Fruit fly (Drosophila melanogaster) whole organism, embryonic: ENCODE measurements around the gene bun.

ENCODE experiments used
- BEAF-32 ChIP-seq: fragments of 200-800 bp; sonication (Bioruptor generic); optimal IDR thresholded peaks from 3 replicates; lab custom pipeline; 2017; ENCODE audit warnings: missing biosample characterization, missing genetic modification characterization, mild to moderate bottlenecking, moderate library complexity, missing genetic modification reagents
- CG10979 ChIP-seq: fragments of 200-800 bp; sonication (Bioruptor generic); optimal IDR thresholded peaks from 2 replicates; lab custom pipeline; 2018; ENCODE audit warnings: missing biosample characterization, mild to moderate bottlenecking, missing genetic modification characterization, moderate library complexity
- CG12769 ChIP-seq: fragments of 200-800 bp; sonication (Bioruptor generic); optimal IDR thresholded peaks from 2 replicates; lab custom pipeline; 2019; ENCODE audit warnings: missing biosample characterization, mild to moderate bottlenecking, missing genetic modification characterization, moderate library complexity
- CG13894 ChIP-seq: fragments of 200-800 bp; sonication (Bioruptor generic); optimal IDR thresholded peaks from 3 replicates; lab custom pipeline; 2018; ENCODE audit warnings: missing biosample characterization, mild to moderate bottlenecking, missing genetic modification characterization, moderate library complexity
- CG15601 ChIP-seq: fragments of 200-800 bp; sonication (Bioruptor generic); optimal IDR thresholded peaks from 3 replicates; lab custom pipeline; 2019; ENCODE audit warnings: missing biosample characterization, mild to moderate bottlenecking, missing genetic modification characterization, moderate library complexity
- CG17359 ChIP-seq: fragments of 200-800 bp; sonication (Bioruptor generic); optimal IDR thresholded peaks from 3 replicates; lab custom pipeline; 2018; ENCODE audit warnings: missing biosample characterization, mild to moderate bottlenecking, missing genetic modification characterization, moderate library complexity
- CG17361 ChIP-seq: fragments of 200-800 bp; sonication (Bioruptor generic); IDR thresholded peaks from 3 replicates; pipeline ENCODE4 v1.3.6; 2022; ENCODE audit warnings: missing biosample characterization, missing genetic modification characterization
- CG17912 ChIP-seq: fragments of 200-800 bp; sonication (Bioruptor generic); optimal IDR thresholded peaks from 2 replicates; lab custom pipeline; 2018; ENCODE audit warnings: missing biosample characterization, mild to moderate bottlenecking, missing genetic modification characterization
- CG18262 ChIP-seq: fragments of 200-800 bp; optimal IDR thresholded peaks from 3 replicates; lab custom pipeline; 2019; ENCODE audit warnings: missing biosample characterization, mild to moderate bottlenecking, missing genetic modification characterization, moderate library complexity
- CG30403 ChIP-seq: fragments of 200-800 bp; sonication (Bioruptor generic); optimal IDR thresholded peaks from 3 replicates; lab custom pipeline; 2016; ENCODE audit warnings: missing biosample characterization, missing genetic modification characterization
- CG34376 ChIP-seq: fragments of 200-800 bp; sonication (Bioruptor generic); optimal IDR thresholded peaks from 2 replicates; lab custom pipeline; 2018; ENCODE audit warnings: missing biosample characterization, mild to moderate bottlenecking, missing genetic modification characterization
- CG4328 ChIP-seq: fragments of 200-800 bp; sonication (Bioruptor generic); optimal IDR thresholded peaks from 3 replicates; lab custom pipeline; 2017; ENCODE audit warnings: missing biosample characterization, missing genetic modification reagents, missing genetic modification characterization
- CG4424 ChIP-seq: fragments of 200-800 bp; sonication (Bioruptor generic); optimal IDR thresholded peaks from 3 replicates; lab custom pipeline; 2016; ENCODE audit warnings: missing biosample characterization, missing genetic modification characterization
- CG6683 ChIP-seq: fragments of 200-800 bp; sonication (Bioruptor generic); optimal IDR thresholded peaks from 2 replicates; lab custom pipeline; 2017; ENCODE audit warnings: missing biosample characterization, mild to moderate bottlenecking, missing genetic modification characterization, missing genetic modification reagents
- CG7839 ChIP-seq: fragments of 200-800 bp; sonication (Bioruptor generic); optimal IDR thresholded peaks from 3 replicates; lab custom pipeline; 2018; ENCODE audit warnings: missing biosample characterization, mild to moderate bottlenecking, missing genetic modification characterization, moderate library complexity
- D ChIP-seq, 2 experiments: fragments of 200-800 bp in 1 of 2; fragments of >200 bp in 1 of 2; sonication (Bioruptor generic) in 1 of 2; optimal IDR thresholded peaks; 2 replicates in 1 of 2; 3 replicates in 1 of 2; lab custom pipeline; 2017; ENCODE audit warnings: mild to moderate bottlenecking in 1 of 2, missing biosample characterization in 1 of 2, missing genetic modification characterization in 1 of 2, missing genetic modification reagents in 1 of 2
- E2f1 ChIP-seq: fragments of 200-800 bp; sonication (Bioruptor generic); IDR thresholded peaks from 2 replicates; pipeline ENCODE4 v1.3.6; 2022; ENCODE audit warnings: missing biosample characterization, missing genetic modification characterization
- ERR ChIP-seq: fragments of 200-800 bp; sonication (Bioruptor generic); optimal IDR thresholded peaks from 2 replicates; lab custom pipeline; 2016; ENCODE audit warnings: missing biosample characterization, missing genetic modification characterization
- Fer1 ChIP-seq: fragments of 200-800 bp; sonication (Bioruptor generic); optimal IDR thresholded peaks from 2 replicates; lab custom pipeline; 2017; ENCODE audit warnings: missing biosample characterization, mild to moderate bottlenecking, missing genetic modification characterization
- HHEX ChIP-seq: fragments of 200-800 bp; sonication (Bioruptor generic); optimal IDR thresholded peaks from 3 replicates; lab custom pipeline; 2017; ENCODE audit warnings: missing biosample characterization, mild to moderate bottlenecking, missing genetic modification characterization, missing genetic modification reagents
- Hand ChIP-seq: fragments of 200-800 bp; sonication (Bioruptor generic); optimal IDR thresholded peaks from 2 replicates; lab custom pipeline; 2017; ENCODE audit warnings: mild to moderate bottlenecking, missing biosample characterization, missing genetic modification reagents, missing genetic modification characterization
- Hr51 ChIP-seq, 2 experiments: fragments of 200-800 bp; sonication (Bioruptor generic); optimal IDR thresholded peaks; 2 replicates in 1 of 2; 3 replicates in 1 of 2; lab custom pipeline; 2016 to 2018; ENCODE audit warnings: missing biosample characterization in 2 of 2, missing genetic modification characterization in 2 of 2, mild to moderate bottlenecking in 1 of 2, moderate library complexity in 1 of 2
- Jarid2 ChIP-seq: fragments of 200-800 bp; sonication (Bioruptor generic); optimal IDR thresholded peaks from 3 replicates; lab custom pipeline; 2017; ENCODE audit warnings: mild to moderate bottlenecking, missing biosample characterization, missing genetic modification reagents, missing genetic modification characterization
- NC2β ChIP-seq: fragments of 200-800 bp; sonication (Bioruptor generic); optimal IDR thresholded peaks from 2 replicates; lab custom pipeline; 2016; ENCODE audit warnings: missing biosample characterization, missing genetic modification characterization
- Neu2 ChIP-seq: fragments of 200-800 bp; sonication (Bioruptor generic); optimal IDR thresholded peaks from 3 replicates; lab custom pipeline; 2016; ENCODE audit warnings: missing biosample characterization, missing genetic modification characterization, borderline replicate concordance
- Side ChIP-seq: fragments of 200-800 bp; sonication (Bioruptor generic); optimal IDR thresholded peaks from 2 replicates; lab custom pipeline; 2016; ENCODE audit warnings: missing biosample characterization, missing genetic modification characterization
- Sin3A ChIP-seq: fragments of >200 bp; optimal IDR thresholded peaks from 2 replicates; lab custom pipeline; 2018
- ase ChIP-seq: fragments of 200-800 bp; sonication (Bioruptor generic); IDR thresholded peaks from 3 replicates; pipeline ENCODE4 v1.3.6; 2022; ENCODE audit warnings: missing biosample characterization, missing genetic modification characterization
- ash1 ChIP-seq: fragments of 200-800 bp; sonication (Bioruptor generic); optimal IDR thresholded peaks from 2 replicates; lab custom pipeline; 2018; ENCODE audit warnings: missing biosample characterization, mild to moderate bottlenecking, missing genetic modification characterization
- az2 ChIP-seq: fragments of 200-800 bp; sonication (Bioruptor generic); optimal IDR thresholded peaks from 3 replicates; lab custom pipeline; 2016; ENCODE audit warnings: missing biosample characterization, missing genetic modification characterization
- bcd ChIP-seq: fragments of 200-800 bp; sonication (Bioruptor generic); optimal IDR thresholded peaks from 2 replicates; lab custom pipeline; 2017; ENCODE audit warnings: missing biosample characterization, mild to moderate bottlenecking, missing genetic modification characterization
- bsh ChIP-seq, 2 experiments: fragments of 200-800 bp; sonication (Bioruptor generic); optimal IDR thresholded peaks; 2 replicates each; lab custom pipeline; 2017 to 2018; ENCODE audit warnings: mild to moderate bottlenecking in 2 of 2, missing biosample characterization in 2 of 2, missing genetic modification characterization in 2 of 2, moderate library complexity in 1 of 2
- cas ChIP-seq: fragments of 200-800 bp; sonication (Bioruptor generic); IDR thresholded peaks from 2 replicates; pipeline ENCODE4 v1.3.6; 2022; ENCODE audit warnings: missing biosample characterization, missing genetic modification characterization
- cg ChIP-seq: fragments of 200-800 bp; sonication (Bioruptor generic); optimal IDR thresholded peaks from 3 replicates; lab custom pipeline; 2019; ENCODE audit warnings: missing biosample characterization, mild to moderate bottlenecking, missing genetic modification characterization, moderate library complexity
- crp ChIP-seq, 2 experiments: fragments of 200-800 bp; sonication (Bioruptor generic); optimal IDR thresholded peaks; 2 replicates in 1 of 2; 3 replicates in 1 of 2; lab custom pipeline; 2017; ENCODE audit warnings: missing biosample characterization in 2 of 2, missing genetic modification characterization in 2 of 2, mild to moderate bottlenecking in 1 of 2, moderate library complexity in 1 of 2
- dan ChIP-seq: fragments of 200-800 bp; sonication (Bioruptor generic); IDR thresholded peaks from 2 replicates; pipeline ENCODE4 v1.3.6; 2022; ENCODE audit warnings: missing biosample characterization, missing genetic modification characterization
- fd3F ChIP-seq: fragments of 200-800 bp; sonication (Bioruptor generic); optimal IDR thresholded peaks from 2 replicates; lab custom pipeline; 2018; ENCODE audit warnings: missing biosample characterization, mild to moderate bottlenecking, missing genetic modification characterization, moderate library complexity
- fd96Cb ChIP-seq: fragments of 200-800 bp; sonication (Bioruptor generic); optimal IDR thresholded peaks from 2 replicates; lab custom pipeline; 2018; ENCODE audit warnings: missing biosample characterization, mild to moderate bottlenecking, missing genetic modification characterization, moderate library complexity
- her ChIP-seq: fragments of 200-800 bp; sonication (Bioruptor generic); optimal IDR thresholded peaks from 2 replicates; lab custom pipeline; 2016; ENCODE audit warnings: missing biosample characterization, missing genetic modification characterization
- lilli ChIP-seq: fragments of 200-800 bp; sonication (Bioruptor generic); optimal IDR thresholded peaks from 3 replicates; lab custom pipeline; 2016; ENCODE audit warnings: missing biosample characterization, missing genetic modification characterization
- oc ChIP-seq: fragments of 200-800 bp; sonication (Bioruptor generic); optimal IDR thresholded peaks from 2 replicates; lab custom pipeline; 2018; ENCODE audit warnings: missing biosample characterization, mild to moderate bottlenecking, missing genetic modification characterization, moderate library complexity
- rib ChIP-seq: fragments of 200-800 bp; sonication (Bioruptor generic); IDR thresholded peaks from 2 replicates; pipeline ENCODE4 v1.3.6; 2022; ENCODE audit warnings: missing biosample characterization, missing genetic modification characterization
- salm ChIP-seq: fragments of 200-800 bp; sonication (Bioruptor generic); optimal IDR thresholded peaks from 2 replicates; lab custom pipeline; 2018; ENCODE audit warnings: missing biosample characterization, mild to moderate bottlenecking, missing genetic modification characterization
- tgo ChIP-seq: fragments of 200-800 bp; sonication (Bioruptor generic); IDR thresholded peaks from 3 replicates; pipeline ENCODE4 v1.3.6; 2022; ENCODE audit warnings: missing biosample characterization, missing genetic modification characterization
- vfl ChIP-seq: fragments of 200-800 bp; sonication (Bioruptor generic); optimal IDR thresholded peaks from 2 replicates; lab custom pipeline; 2016; ENCODE audit warnings: missing biosample characterization, missing genetic modification characterization
- zen ChIP-seq: fragments of 200-800 bp; sonication (Bioruptor generic); optimal IDR thresholded peaks from 3 replicates; lab custom pipeline; 2018; ENCODE audit warnings: missing biosample characterization, mild to moderate bottlenecking, missing genetic modification characterization, moderate library complexity
- zfh2 ChIP-seq: fragments of 200-800 bp; sonication (Bioruptor generic); optimal IDR thresholded peaks from 2 replicates; lab custom pipeline; 2016; ENCODE audit warnings: missing biosample characterization, missing genetic modification characterization

The bun gene

DNA sequence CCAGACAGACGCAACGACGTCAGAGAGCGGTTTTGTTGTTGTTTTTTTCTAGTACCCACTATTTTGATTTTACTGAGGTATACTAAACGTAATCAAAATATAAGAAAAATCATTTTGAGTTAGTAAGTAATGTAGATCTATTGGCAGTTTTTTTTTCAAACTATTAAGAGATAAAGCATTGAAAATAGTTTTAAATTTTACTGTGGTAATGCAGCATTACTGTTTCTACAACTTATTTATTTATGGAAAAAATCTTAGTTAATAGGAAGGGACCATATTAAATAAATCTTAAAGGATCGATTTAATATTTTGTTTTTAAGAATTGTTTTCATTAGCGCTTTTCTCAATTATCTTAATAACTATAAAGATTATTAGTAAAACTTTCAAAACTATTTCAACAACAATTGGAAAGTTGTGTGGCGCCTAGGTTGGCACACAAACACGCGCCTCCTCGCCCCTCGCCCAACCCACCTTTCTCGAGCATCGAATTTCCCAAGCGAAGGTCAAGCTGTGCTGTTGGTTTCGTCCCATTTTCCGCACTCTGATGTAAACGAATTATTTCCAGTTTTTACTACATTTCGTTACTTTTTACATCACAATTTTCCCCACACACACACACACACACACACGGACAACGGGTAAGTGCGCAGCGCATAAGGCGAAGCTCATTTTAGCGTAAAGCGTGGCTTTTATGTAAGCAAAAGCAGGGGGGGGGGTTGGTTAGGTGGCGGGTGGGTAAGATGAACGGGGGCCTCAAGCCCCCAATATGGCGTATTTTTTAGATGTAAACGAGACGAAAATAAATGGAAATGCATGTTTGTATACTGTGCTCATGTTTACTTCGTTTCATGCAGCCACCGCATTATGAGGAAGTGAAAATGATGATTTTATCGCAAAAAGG is 16.2 kb downstream of the bun start (continued):
- 0 out of 2 replicates have a peak, but pooled peaks have one; percentile 39 for TF ChIP-seq rib (GFP tag; lab: Robert Waterston, UW)
- no peak for TF ChIP-seq zen (tag; lab: Kevin White, UChicago)
- TF ChIP-seq Sin3A (lab: Kevin White, UChicago): no peak
- peak; percentile 39 for TF ChIP-seq CG7839 (tag; lab: Kevin White, UChicago)
- TF ChIP-seq bsh (GFP tag; optimal IDR thresholded peaks at IDR 0.05; lab: Kevin White, UChicago): peak in 1 of 2 experiments; percentile 36
- no peak for TF ChIP-seq HHEX
- no peak for TF ChIP-seq her (GFP tag; lab: Kevin White, UChicago)
- TF ChIP-seq lilli (GFP tag; lab: Kevin White, UChicago): no peak
- no peak for TF ChIP-seq CG15601 (tag; lab: Kevin White, UChicago)
- TF ChIP-seq ERR (GFP tag; lab: Kevin White, UChicago): no peak
- TF ChIP-seq CG17361 (GFP tag; lab: Robert Waterston, UW): peak; percentile 52; the same call in 1 of the 3 replicates
- no peak for TF ChIP-seq CG6683
- TF ChIP-seq CG30403 (GFP tag; lab: Kevin White, UChicago): peak; percentile 30
- TF ChIP-seq fd96Cb: peak; percentile 40
- no peak for TF ChIP-seq dan (GFP tag; lab: Robert Waterston, UW)
- peak; percentile 17 for TF ChIP-seq CG12769 (tag; lab: Kevin White, UChicago)
- no peak for TF ChIP-seq Fer1 (GFP tag; lab: Kevin White, UChicago)
- TF ChIP-seq BEAF-32 (GFP tag; lab: Kevin White, UChicago): no peak
- TF ChIP-seq cg (GFP tag; lab: Kevin White, UChicago): peak; percentile 18
- TF ChIP-seq NC2β: no peak
- TF ChIP-seq vfl (GFP tag; lab: Kevin White, UChicago): no peak
- TF ChIP-seq CG34376 (GFP tag; lab: Kevin White, UChicago): no peak
- peak; percentile 58 for TF ChIP-seq CG18262 (tag; lab: Kevin White, UChicago)
- TF ChIP-seq CG10979 (tag; lab: Kevin White, UChicago): peak; percentile 35
- TF ChIP-seq az2 (GFP tag; lab: Kevin White, UChicago): peak; percentile 25
- TF ChIP-seq zfh2 (GFP tag; lab: Kevin White, UChicago): no peak
- TF ChIP-seq E2f1 (GFP tag; lab: Robert Waterston, UW): peak; percentile 35; the same call in 1 of the 2 replicates
- no peak for TF ChIP-seq Neu2
- no peak for TF ChIP-seq fd3F (GFP tag; lab: Kevin White, UChicago)
- no peak; the same call in 1 of the 3 replicates for TF ChIP-seq tgo (GFP tag; lab: Robert Waterston, UW)
- no peak for TF ChIP-seq CG4328 (GFP tag; lab: Kevin White, UChicago)
- no peak for TF ChIP-seq Hand (GFP tag; lab: Kevin White, UChicago)
- peak; percentile 25 for TF ChIP-seq CG4424
- TF ChIP-seq salm: no peak
- no peak for TF ChIP-seq Side (GFP tag; lab: Kevin White, UChicago)
- TF ChIP-seq cas: no peak
- no peak for TF ChIP-seq oc (tag; lab: Kevin White, UChicago)
- TF ChIP-seq Jarid2 (GFP tag; lab: Kevin White, UChicago): no peak
- no peak for TF ChIP-seq crp (GFP tag; optimal IDR thresholded peaks at IDR 0.05; lab: Kevin White, UChicago)
- TF ChIP-seq Hr51 (GFP tag; optimal IDR thresholded peaks at IDR 0.05; lab: Kevin White, UChicago): peak in 1 of 2 experiments; percentile 67
- TF ChIP-seq ase (GFP tag; lab: Robert Waterston, UW): 0 out of 3 replicates have a peak, but pooled peaks have one; percentile 19
- TF ChIP-seq CG17912 (GFP tag; lab: Kevin White, UChicago): no peak
- peak; percentile 66 for TF ChIP-seq CG17359 (tag; lab: Kevin White, UChicago)
- TF ChIP-seq ash1 (GFP tag; lab: Kevin White, UChicago): no peak
- TF ChIP-seq bcd (GFP tag; lab: Kevin White, UChicago): no peak
- no peak for TF ChIP-seq CG13894 (tag; lab: Kevin White, UChicago)
- TF ChIP-seq D (optimal IDR thresholded peaks at IDR 0.05; lab: Kevin White, UChicago): no peak
- TF ChIP-seq D (GFP tag; optimal IDR thresholded peaks at IDR 0.05; lab: Kevin White, UChicago): no peak
